Fruit fly (Drosophila melanogaster): ENCODE data around the gene PVRAP.

The PVRAP gene

dm6 chr3L:5996936-5997335, at the start of gene PVRAP:
TSS of gene PVRAP (plus strand) at chr3L:5997208.
- TF ChIP-seq CG8478 (optimal IDR thresholded peaks at IDR 0.05) (no peak), CTCF (optimal IDR thresholded peaks at IDR 0.05) (no peak)

- no peak for TF ChIP-seq CTCF (optimal IDR thresholded peaks at IDR 0.05)
- TF ChIP-seq CG8478 (optimal IDR thresholded peaks at IDR 0.05) = no peak
These were observed 46.5 kb upstream of the PVRAP start, which contains the start of gene Egfrap for dm6 chr3L:5950467-5950866. TSS of gene Egfrap (minus strand) at chr3L:5950658.

dm6 chr3L:5952132-5952531, 44.9 kb upstream of the PVRAP start:
- TF ChIP-seq CG8478 (optimal IDR thresholded peaks at IDR 0.05) (no peak), CTCF (optimal IDR thresholded peaks at IDR 0.05) (no peak)

- no peak for TF ChIP-seq CG8478 (optimal IDR thresholded peaks at IDR 0.05)
- TF ChIP-seq CTCF (optimal IDR thresholded peaks at IDR 0.05) = no peak
These were observed 44.5 kb upstream of the PVRAP start for dm6 chr3L:5952537-5952936.

- no peak for TF ChIP-seq CTCF (optimal IDR thresholded peaks at IDR 0.05)
- no peak for TF ChIP-seq CG8478 (optimal IDR thresholded peaks at IDR 0.05)
These were observed 42.1 kb upstream of the PVRAP start for dm6 chr3L:5954942-5955341.

dm6 chr3L:5957163-5957562, 39.8 kb upstream of the PVRAP start:
- TF ChIP-seq CTCF (optimal IDR thresholded peaks at IDR 0.05) (peak; percentile 70 to 73), CG8478 (optimal IDR thresholded peaks at IDR 0.05) (no peak)

dm6 chr3L:5958117-5958516, 38.9 kb upstream of the PVRAP start:
- TF ChIP-seq CTCF (optimal IDR thresholded peaks at IDR 0.05) = no peak

dm6 chr3L:5964399-5964798, 32.6 kb upstream of the PVRAP start:
- TF ChIP-seq CG8478 (optimal IDR thresholded peaks at IDR 0.05) (no peak), CTCF (optimal IDR thresholded peaks at IDR 0.05) (no peak)

dm6 chr3L:5966850-5967418, 30.1 kb upstream of the PVRAP start:
- TF ChIP-seq CG8478 (optimal IDR thresholded peaks at IDR 0.05) = no peak
- TF ChIP-seq CTCF (optimal IDR thresholded peaks at IDR 0.05) = peak; percentile 66 to 68

dm6 chr3L:5968695-5969094, 28.3 kb upstream of the PVRAP start:
- TF ChIP-seq CTCF (optimal IDR thresholded peaks at IDR 0.05) = no peak
- TF ChIP-seq CG8478 (optimal IDR thresholded peaks at IDR 0.05) = no peak

- no peak for TF ChIP-seq CTCF (optimal IDR thresholded peaks at IDR 0.05)
- no peak for TF ChIP-seq CG8478 (optimal IDR thresholded peaks at IDR 0.05)
These were observed 27.9 kb upstream of the PVRAP start for dm6 chr3L:5969122-5969521.

dm6 chr3L:5970169-5970568, 26.8 kb upstream of the PVRAP start:
- no peak for TF ChIP-seq CTCF (optimal IDR thresholded peaks at IDR 0.05)
- TF ChIP-seq CG8478 (optimal IDR thresholded peaks at IDR 0.05) = no peak

- TF ChIP-seq CTCF (optimal IDR thresholded peaks at IDR 0.05) = no peak
- no peak for TF ChIP-seq CG8478 (optimal IDR thresholded peaks at IDR 0.05)
These were observed 25.6 kb upstream of the PVRAP start for dm6 chr3L:5971440-5971839.

- TF ChIP-seq CG8478 (optimal IDR thresholded peaks at IDR 0.05) (no peak), CTCF (optimal IDR thresholded peaks at IDR 0.05) (no peak)
These were observed 22.2 kb upstream of the PVRAP start for dm6 chr3L:5974575-5975421.

dm6 chr3L:5975785-5976120, 21.3 kb upstream of the PVRAP start, which contains the start of gene CG10479:
TSS of gene CG10479 (minus strand) at chr3L:5976007.
- TF ChIP-seq CG8478 (optimal IDR thresholded peaks at IDR 0.05) = no peak
- TF ChIP-seq CTCF (optimal IDR thresholded peaks at IDR 0.05) = no peak

- TF ChIP-seq CTCF (optimal IDR thresholded peaks at IDR 0.05) (no peak), CG8478 (optimal IDR thresholded peaks at IDR 0.05) (no peak)
These were observed 20.7 kb upstream of the PVRAP start for dm6 chr3L:5976121-5976906.
